Comparison of ENCODE assay signal across 1 worm cellular context in genomic region chrX:11136988-11137387, ce11.
TF ChIP-seq lines count a peak whose summit lies in the region.

No protein-coding gene starts in this region.

TF ChIP-seq in whole organism, L1 larva, 84 proteins besides CTCF, POLR2A, EP300 and RAD21 (continued from another document):
- TF ChIP-seq elt-3 (tag; optimal IDR thresholded peaks at IDR 0.05; lab: Kevin White, UChicago) (peak in 5 of 6 experiments; percentile 81 to 97 (median 91)), ztf-4 (tag; optimal IDR thresholded peaks at IDR 0.05; lab: Kevin White, UChicago) (no peak), alr-1 (tag; optimal IDR thresholded peaks at IDR 0.05; lab: Kevin White, UChicago; ENCODE audit: borderline replicate concordance) (no peak), nhr-85 (tag; lab: Kevin White, UChicago) (peak; percentile 68), mep-1 (tag; optimal IDR thresholded peaks at IDR 0.05; lab: Kevin White, UChicago) (no peak), isw-1 (GFP tag; IDR thresholded peaks at IDR 0.05; lab: Robert Waterston, UW) (no peak), nhr-20 (tag; optimal IDR thresholded peaks at IDR 0.05; lab: Kevin White, UChicago) (peak; percentile 32), nhr-84 (tag; optimal IDR thresholded peaks at IDR 0.05; lab: Kevin White, UChicago) (no peak), mab-9 (GFP tag; IDR thresholded peaks at IDR 0.05; lab: Robert Waterston, UW) (no peak), unc-98 (GFP tag; IDR thresholded peaks at IDR 0.05; lab: Robert Waterston, UW) (no peak), grh-1 (GFP tag; IDR thresholded peaks at IDR 0.05; lab: Robert Waterston, UW) (peak; percentile 72), elt-2 (tag; optimal IDR thresholded peaks at IDR 0.05; lab: Kevin White, UChicago) (no peak), snpc-4 (tag; optimal IDR thresholded peaks at IDR 0.05; lab: Kevin White, UChicago) (no peak), nhr-47 (tag; optimal IDR thresholded peaks at IDR 0.05; lab: Kevin White, UChicago) (no peak), ceh-63 (GFP tag; optimal IDR thresholded peaks at IDR 0.05; lab: Kevin White, UChicago) (no peak), pax-3 (tag; optimal IDR thresholded peaks at IDR 0.05; lab: Kevin White, UChicago) (no peak), sup-37 (GFP tag; optimal IDR thresholded peaks at IDR 0.05; lab: Kevin White, UChicago) (no peak), F16B12.6 (tag; optimal IDR thresholded peaks at IDR 0.05; lab: Kevin White, UChicago) (no peak), nhr-90 (tag; optimal IDR thresholded peaks at IDR 0.05; lab: Kevin White, UChicago; ENCODE audit: poor library complexity) (no peak), tbx-2 (tag; optimal IDR thresholded peaks at IDR 0.05; lab: Kevin White, UChicago) (no peak), fkh-10 (GFP tag; optimal IDR thresholded peaks at IDR 0.05; lab: Kevin White, UChicago) (no peak), unc-30 (tag; optimal IDR thresholded peaks at IDR 0.05; lab: Kevin White, UChicago) (no peak), egl-13 (tag; optimal IDR thresholded peaks at IDR 0.05; lab: Kevin White, UChicago) (no peak), aha-1 (tag; optimal IDR thresholded peaks at IDR 0.05; lab: Kevin White, UChicago) (no peak), unc-62 (GFP tag; optimal IDR thresholded peaks at IDR 0.05; lab: Kevin White, UChicago) (no peak), lin-13 (GFP tag; optimal IDR thresholded peaks at IDR 0.05; lab: Kevin White, UChicago) (no peak), snu-23 (GFP tag; optimal IDR thresholded peaks at IDR 0.05; lab: Kevin White, UChicago) (peak; percentile 26), ceh-88 (GFP tag; IDR thresholded peaks at IDR 0.05; lab: Robert Waterston, UW) (no peak), efl-1 (optimal IDR thresholded peaks at IDR 0.05; lab: Kevin White, UChicago) (no peak), efl-1 (GFP tag; optimal IDR thresholded peaks at IDR 0.05 in 1 of 2; lab: Kevin White, UChicago) (no peak), vab-15 (tag; optimal IDR thresholded peaks at IDR 0.05; lab: Kevin White, UChicago) (no peak), unc-130 (tag; optimal IDR thresholded peaks at IDR 0.05; lab: Kevin White, UChicago) (peak; percentile 7), nhr-77 (tag; optimal IDR thresholded peaks at IDR 0.05; lab: Kevin White, UChicago) (no peak), mdl-1 (tag; optimal IDR thresholded peaks at IDR 0.05; lab: Kevin White, UChicago) (no peak), nhr-71 (tag; optimal IDR thresholded peaks at IDR 0.05; lab: Kevin White, UChicago) (peak; percentile 32), jun-1 (tag; optimal IDR thresholded peaks at IDR 0.05; lab: Kevin White, UChicago) (no peak), irx-1 (tag; optimal IDR thresholded peaks at IDR 0.05; lab: Kevin White, UChicago) (no peak), rnt-1 (tag; optimal IDR thresholded peaks at IDR 0.05; lab: Kevin White, UChicago) (no peak), efl-3 (GFP tag; optimal IDR thresholded peaks at IDR 0.05; lab: Kevin White, UChicago) (no peak), hlh-4 (tag; optimal IDR thresholded peaks at IDR 0.05; lab: Kevin White, UChicago) (no peak), nhr-76 (tag; optimal IDR thresholded peaks at IDR 0.05; lab: Kevin White, UChicago) (no peak), Y116A8C.19 (tag; optimal IDR thresholded peaks at IDR 0.05; lab: Kevin White, UChicago; ENCODE audit: borderline replicate concordance) (no peak), nhr-237 (tag; optimal IDR thresholded peaks at IDR 0.05; lab: Kevin White, UChicago) (no peak), nhr-11 (tag; optimal IDR thresholded peaks at IDR 0.05; lab: Kevin White, UChicago) (no peak), dpl-1 (GFP tag; optimal IDR thresholded peaks at IDR 0.05; lab: Kevin White, UChicago) (no peak)
